Worm (Caenorhabditis elegans): Measurements from ENCODE around the gene C17H12.3.

Gene C17H12.3

ce11 chrIV:6817554-6817953 lies 22.1 kb upstream of the C17H12.3 start, which contains the start of gene C17H12.5:
TSS of gene C17H12.5 (minus strand) at chrIV:6817654.
- no peak for TF ChIP-seq ets-5 (GFP tag; IDR thresholded peaks at IDR 0.05)
- no peak for TF ChIP-seq sox-4 (tag; optimal IDR thresholded peaks at IDR 0.05)
- TF ChIP-seq unc-30 (tag; optimal IDR thresholded peaks at IDR 0.05): no peak
- no peak for TF ChIP-seq ama-1 (optimal IDR thresholded peaks at IDR 0.05)
- TF ChIP-seq vab-15 (tag; optimal IDR thresholded peaks at IDR 0.05): no peak
- TF ChIP-seq hlh-4 (tag; optimal IDR thresholded peaks at IDR 0.05): no peak
- no peak for TF ChIP-seq fkh-10 (GFP tag; optimal IDR thresholded peaks at IDR 0.05)
- TF ChIP-seq nhr-19 (GFP tag; conservative IDR thresholded peaks at IDR 0.05): no peak
- TF ChIP-seq ztf-4 (tag; optimal IDR thresholded peaks at IDR 0.05): no peak
- no peak for TF ChIP-seq nhr-47 (tag; optimal IDR thresholded peaks at IDR 0.05)
- TF ChIP-seq sup-37 (GFP tag; optimal IDR thresholded peaks at IDR 0.05): no peak
- TF ChIP-seq sptf-1 (tag; optimal IDR thresholded peaks at IDR 0.05): no peak
- no peak for TF ChIP-seq jun-1 (tag; optimal IDR thresholded peaks at IDR 0.05)
- no peak for TF ChIP-seq lin-39 (tag; optimal IDR thresholded peaks at IDR 0.05)
- no peak for TF ChIP-seq C34B4.2 (tag; optimal IDR thresholded peaks at IDR 0.05)

- TF ChIP-seq nhr-84 (tag; optimal IDR thresholded peaks at IDR 0.05) (no peak), fkh-8 (tag; optimal IDR thresholded peaks at IDR 0.05) (no peak), unc-62 (GFP tag; optimal IDR thresholded peaks at IDR 0.05) (no peak), ztf-11 (tag; optimal IDR thresholded peaks at IDR 0.05) (no peak), unc-30 (tag; optimal IDR thresholded peaks at IDR 0.05) (no peak), nhr-90 (tag; optimal IDR thresholded peaks at IDR 0.05; ENCODE audit: poor library complexity) (no peak)
Measured at ce11 chrIV:6811808-6812207, 16.4 kb upstream of the C17H12.3 start, which contains the start of gene ceh-48. TSS of gene ceh-48 (plus strand) at chrIV:6812108.

ce11 chrIV:6809756-6810155 lies 14.3 kb upstream of the C17H12.3 start:
- TF ChIP-seq unc-86 (tag; optimal IDR thresholded peaks at IDR 0.05): peak; percentile 84
- TF ChIP-seq grh-1 (GFP tag; IDR thresholded peaks at IDR 0.05): no peak
- TF ChIP-seq lin-15B (tag; optimal IDR thresholded peaks at IDR 0.05): peak; percentile 24
- no peak for TF ChIP-seq lir-3 (tag; optimal IDR thresholded peaks at IDR 0.05; ENCODE audit: poor library complexity)
- TF ChIP-seq lsy-2 (tag; optimal IDR thresholded peaks at IDR 0.05): peak in 1 of 2 experiments; percentile 58
- no peak for TF ChIP-seq sup-37 (GFP tag; optimal IDR thresholded peaks at IDR 0.05)
- no peak for TF ChIP-seq aly-2 (tag; optimal IDR thresholded peaks at IDR 0.05)
- TF ChIP-seq tbx-2 (tag; optimal IDR thresholded peaks at IDR 0.05): peak; percentile 69
- no peak for TF ChIP-seq ztf-11 (tag; optimal IDR thresholded peaks at IDR 0.05)
- TF ChIP-seq ztf-4 (tag; optimal IDR thresholded peaks at IDR 0.05): peak; percentile 35
- no peak for TF ChIP-seq dpl-1 (GFP tag; optimal IDR thresholded peaks at IDR 0.05)
- TF ChIP-seq unc-130 (tag; optimal IDR thresholded peaks at IDR 0.05): no peak
- TF ChIP-seq elt-3 (tag; optimal IDR thresholded peaks at IDR 0.05): no peak
- no peak for TF ChIP-seq fkh-4 (tag; optimal IDR thresholded peaks at IDR 0.05; ENCODE audit: borderline replicate concordance)
- TF ChIP-seq zag-1 (tag; optimal IDR thresholded peaks at IDR 0.05): peak; percentile 11
- TF ChIP-seq nhr-77 (tag; optimal IDR thresholded peaks at IDR 0.05): no peak
- no peak for TF ChIP-seq irx-1 (tag; optimal IDR thresholded peaks at IDR 0.05)
- no peak for TF ChIP-seq C04F5.9 (tag; optimal IDR thresholded peaks at IDR 0.05)
- TF ChIP-seq mab-9 (GFP tag; IDR thresholded peaks at IDR 0.05): peak; percentile 66
- TF ChIP-seq efl-1 (optimal IDR thresholded peaks at IDR 0.05): peak; percentile 37 to 42
- TF ChIP-seq efl-1 (GFP tag; optimal IDR thresholded peaks at IDR 0.05 in 1 of 2): peak; percentile 6 to 81
- no peak for TF ChIP-seq ets-5 (GFP tag; IDR thresholded peaks at IDR 0.05)
- TF ChIP-seq nhr-28 (tag; optimal IDR thresholded peaks at IDR 0.05): no peak
- TF ChIP-seq swsn-7 (tag; optimal IDR thresholded peaks at IDR 0.05): peak; percentile 66
- peak; percentile 41 for TF ChIP-seq nhr-19 (GFP tag; conservative IDR thresholded peaks at IDR 0.05)
- no peak for TF ChIP-seq sptf-1 (tag; optimal IDR thresholded peaks at IDR 0.05)
- TF ChIP-seq elt-2 (tag; optimal IDR thresholded peaks at IDR 0.05): no peak
- TF ChIP-seq fkh-8 (tag; optimal IDR thresholded peaks at IDR 0.05): peak; percentile 73
- TF ChIP-seq xbp-1 (tag; optimal IDR thresholded peaks at IDR 0.05): peak; percentile 31
- TF ChIP-seq alr-1 (tag; optimal IDR thresholded peaks at IDR 0.05; ENCODE audit: borderline replicate concordance): no peak
- TF ChIP-seq jun-1 (tag; optimal IDR thresholded peaks at IDR 0.05): peak; percentile 10
- TF ChIP-seq fos-1 (tag; optimal IDR thresholded peaks at IDR 0.05): no peak
- TF ChIP-seq unc-30 (tag; optimal IDR thresholded peaks at IDR 0.05): no peak
- no peak for TF ChIP-seq ama-1 (optimal IDR thresholded peaks at IDR 0.05)
- peak; percentile 94 for TF ChIP-seq lin-14 (GFP tag; optimal IDR thresholded peaks at IDR 0.05)
- TF ChIP-seq nhr-90 (tag; optimal IDR thresholded peaks at IDR 0.05; ENCODE audit: poor library complexity): no peak
- no peak for TF ChIP-seq hlh-17 (GFP tag; optimal IDR thresholded peaks at IDR 0.05; ENCODE audit: borderline replicate concordance)
- TF ChIP-seq unc-98 (GFP tag; IDR thresholded peaks at IDR 0.05): no peak
- TF ChIP-seq tlp-1 (tag; optimal IDR thresholded peaks at IDR 0.05): no peak
